Worm (Caenorhabditis elegans) whole organism, young adult: ENCODE results near the gene cgt-1.

Source experiments
- B0035.1 ChIP-seq: sonication (generic microtip); optimal IDR thresholded peaks from 2 replicates; lab custom pipeline; 2016; ENCODE audit warnings: missing genetic modification characterization, mild to moderate bottlenecking, missing compliant biosample characterization, missing genotype, missing genetic modification reagents
- F10E7.11 ChIP-seq: sonication (generic microtip); optimal IDR thresholded peaks from 2 replicates; lab custom pipeline; 2017; ENCODE audit warnings: mild to moderate bottlenecking, missing genetic modification characterization, moderate library complexity, missing compliant biosample characterization
- F22D6.2 ChIP-seq: sonication (generic microtip); optimal IDR thresholded peaks from 2 replicates; lab custom pipeline; 2016; ENCODE audit warnings: mild to moderate bottlenecking, missing genetic modification characterization, missing compliant biosample characterization
- F33H1.4 ChIP-seq: fragments of 200-800 bp; sonication (Bioruptor generic); IDR thresholded peaks from 2 replicates; pipeline ENCODE4 v1.3.6; 2022; ENCODE audit warnings: missing genetic modification reagents, missing genetic modification characterization, missing compliant biosample characterization
- F37B4.10 ChIP-seq: fragments of 200-800 bp; sonication (Bioruptor generic); IDR thresholded peaks from 2 replicates; pipeline ENCODE4 v1.3.6; 2022; ENCODE audit warnings: missing genetic modification characterization, missing compliant biosample characterization
- F49E8.2 ChIP-seq: sonication (generic microtip); optimal IDR thresholded peaks from 3 replicates; lab custom pipeline; 2017; ENCODE audit warnings: missing genetic modification characterization, mild to moderate bottlenecking, missing compliant biosample characterization, antibody characterized with exemption, moderate library complexity; ENCODE audit not compliant: insufficient read depth
- F55B11.4 ChIP-seq: sonication (generic microtip); optimal IDR thresholded peaks from 2 replicates; lab custom pipeline; 2016; ENCODE audit warnings: missing compliant biosample characterization, missing genetic modification characterization, borderline replicate concordance; ENCODE audit not compliant: insufficient read depth
- F57C9.4 ChIP-seq: sonication (generic microtip); optimal IDR thresholded peaks from 2 replicates; lab custom pipeline; 2017; ENCODE audit warnings: mild to moderate bottlenecking, missing genetic modification characterization, missing compliant biosample characterization
- T26A5.8 ChIP-seq: sonication (generic microtip); optimal IDR thresholded peaks from 2 replicates; lab custom pipeline; 2016; ENCODE audit warnings: missing genetic modification characterization, missing compliant biosample characterization
- Y53F4B.3 ChIP-seq: fragments of 200-800 bp; sonication (Bioruptor generic); IDR thresholded peaks from 2 replicates; pipeline ENCODE4 v1.3.6; 2022; ENCODE audit warnings: missing genetic modification reagents, missing genetic modification characterization, missing compliant biosample characterization
- ZK185.1 ChIP-seq: sonication (generic microtip); optimal IDR thresholded peaks from 2 replicates; lab custom pipeline; 2016; ENCODE audit warnings: mild to moderate bottlenecking, missing genetic modification characterization, missing compliant biosample characterization; ENCODE audit not compliant: poor library complexity, severe bottlenecking
- aptf-3 ChIP-seq: fragments of 200-800 bp; sonication (Bioruptor generic); IDR thresholded peaks from 2 replicates; pipeline ENCODE4 v1.3.6; 2022; ENCODE audit warnings: missing genetic modification characterization, missing compliant biosample characterization
- atf-7 ChIP-seq: sonication (generic microtip); optimal IDR thresholded peaks from 2 replicates; lab custom pipeline; 2017; ENCODE audit warnings: mild to moderate bottlenecking, missing genetic modification characterization, missing compliant biosample characterization
- athp-1 ChIP-seq: sonication (generic microtip); optimal IDR thresholded peaks from 2 replicates; lab custom pipeline; 2017; ENCODE audit warnings: mild to moderate bottlenecking, missing genetic modification characterization, missing compliant biosample characterization
- ceh-40 ChIP-seq: fragments of 200-800 bp; sonication (Bioruptor generic); IDR thresholded peaks from 2 replicates; pipeline ENCODE4 v1.3.6; 2022; ENCODE audit warnings: missing genetic modification characterization, missing compliant biosample characterization
- chd-7 ChIP-seq: sonication (generic microtip); optimal IDR thresholded peaks from 2 replicates; lab custom pipeline; 2016; ENCODE audit warnings: mild to moderate bottlenecking, missing genetic modification characterization, moderate library complexity, missing compliant biosample characterization
- dox-1 ChIP-seq: fragments of 200-800 bp; sonication (Bioruptor generic); IDR thresholded peaks from 2 replicates; pipeline ENCODE4 v1.3.6; 2022; ENCODE audit warnings: missing genetic modification reagents, missing genetic modification characterization, missing compliant biosample characterization
- dpl-1 ChIP-seq: fragments of 150-350 bp; optimal IDR thresholded peaks from 2 replicates; lab custom pipeline; 2014; ENCODE audit warnings: missing biosample characterization, missing genetic modification reagents, missing genetic modification characterization
- egl-44 ChIP-seq: fragments of 200-800 bp; sonication (Bioruptor generic); IDR thresholded peaks from 2 replicates; pipeline ENCODE4 v1.3.6; 2022; ENCODE audit warnings: missing genetic modification reagents, missing genetic modification characterization, missing compliant biosample characterization
- egrh-3 ChIP-seq: fragments of 200-800 bp; sonication (Bioruptor generic); IDR thresholded peaks from 2 replicates; pipeline ENCODE4 v1.3.6; 2022; ENCODE audit warnings: missing genetic modification reagents, missing genetic modification characterization, missing compliant biosample characterization
- hlh-12 ChIP-seq: sonication (generic microtip); optimal IDR thresholded peaks from 2 replicates; lab custom pipeline; 2016; ENCODE audit warnings: missing genetic modification characterization, missing compliant biosample characterization
- lag-1 ChIP-seq: fragments of 200-800 bp; sonication (Bioruptor generic); IDR thresholded peaks from 2 replicates; pipeline ENCODE4 v1.3.6; 2022; ENCODE audit warnings: missing genetic modification reagents, missing genetic modification characterization, missing compliant biosample characterization
- lin-26 ChIP-seq: fragments of 200-800 bp; sonication (Bioruptor generic); IDR thresholded peaks from 2 replicates; pipeline ENCODE4 v1.3.6; 2022; ENCODE audit warnings: missing genetic modification reagents, missing genetic modification characterization, missing compliant biosample characterization
- lin-35 ChIP-seq, 3 experiments: fragments of 150-350 bp in 2 of 3; sonication (generic microtip) in 1 of 3; optimal IDR thresholded peaks; 2 replicates each; lab custom pipeline; 2014 to 2018; ENCODE audit warnings: missing biosample characterization in 3 of 3, missing genetic modification characterization in 3 of 3, missing genetic modification reagents in 3 of 3
- lin-40 ChIP-seq: sonication (generic microtip); optimal IDR thresholded peaks from 2 replicates; lab custom pipeline; 2016; ENCODE audit warnings: missing genetic modification characterization, mild to moderate bottlenecking, missing compliant biosample characterization, missing genotype, missing genetic modification reagents
- lir-1 ChIP-seq: fragments of 200-800 bp; sonication (Bioruptor generic); conservative IDR thresholded peaks from 2 replicates; pipeline ENCODE4 v1.3.6; 2022; ENCODE audit warnings: missing genetic modification reagents, missing genetic modification characterization, missing compliant biosample characterization
- lsl-1 ChIP-seq: fragments of 200-800 bp; sonication (Bioruptor generic); optimal IDR thresholded peaks from 2 replicates; lab custom pipeline; 2018; ENCODE audit warnings: mild to moderate bottlenecking, missing genetic modification characterization, moderate library complexity, missing compliant biosample characterization
- mcd-1 ChIP-seq: fragments of 200-800 bp; sonication (Bioruptor generic); IDR thresholded peaks from 2 replicates; pipeline ENCODE4 v1.3.6; 2022; ENCODE audit warnings: missing genetic modification reagents, missing genetic modification characterization, missing compliant biosample characterization
- mxl-1 ChIP-seq: sonication (generic microtip); optimal IDR thresholded peaks from 2 replicates; lab custom pipeline; 2016; ENCODE audit warnings: missing genetic modification characterization, missing compliant biosample characterization
- nfya-2 ChIP-seq: fragments of 200-800 bp; sonication (Bioruptor generic); IDR thresholded peaks from 2 replicates; pipeline ENCODE4 v1.3.6; 2022; ENCODE audit warnings: missing genetic modification reagents, missing genetic modification characterization, missing compliant biosample characterization
- nhr-80 ChIP-seq: sonication (generic microtip); optimal IDR thresholded peaks from 2 replicates; lab custom pipeline; 2016; ENCODE audit warnings: missing genetic modification characterization, missing compliant biosample characterization
- nhr-90 ChIP-seq: sonication (generic microtip); optimal IDR thresholded peaks from 2 replicates; lab custom pipeline; 2016; ENCODE audit warnings: missing genotype, mild to moderate bottlenecking, missing genetic modification characterization, missing compliant biosample characterization
- pbrm-1 ChIP-seq: fragments of 200-800 bp; sonication (Bioruptor generic); IDR thresholded peaks from 2 replicates; pipeline ENCODE4 v1.3.6; 2022; ENCODE audit warnings: missing genetic modification reagents, missing genetic modification characterization, missing compliant biosample characterization
- rcor-1 ChIP-seq: fragments of 200-800 bp; sonication (Bioruptor generic); IDR thresholded peaks from 2 replicates; pipeline ENCODE4 v1.3.6; 2022; ENCODE audit warnings: missing genetic modification reagents, missing genetic modification characterization, missing compliant biosample characterization
- rec-8 ChIP-seq, 2 experiments: sonication (generic microtip); optimal IDR thresholded peaks; 2 replicates each; lab custom pipeline; 2016; ENCODE audit warnings: mild to moderate bottlenecking in 2 of 2, missing genetic modification characterization in 2 of 2, missing genetic modification reagents in 2 of 2, missing genotype in 2 of 2, missing biosample characterization in 1 of 2, missing compliant biosample characterization in 1 of 2, moderate library complexity in 1 of 2
- rpc-1 ChIP-seq, 2 experiments: fragments of 150-350 bp in 1 of 2; sonication (generic microtip) in 1 of 2; optimal IDR thresholded peaks; 2 replicates each; lab custom pipeline; 2014 to 2018; ENCODE audit warnings: missing biosample characterization in 1 of 2, missing genetic modification characterization in 1 of 2, missing genetic modification reagents in 1 of 2, missing genotype in 1 of 2
- sptf-2 ChIP-seq: fragments of 200-800 bp; sonication (Bioruptor generic); optimal IDR thresholded peaks from 2 replicates; lab custom pipeline; 2018; ENCODE audit warnings: mild to moderate bottlenecking, missing genetic modification characterization, missing compliant biosample characterization
- tbx-9 ChIP-seq: sonication (generic microtip); optimal IDR thresholded peaks from 2 replicates; lab custom pipeline; 2016; ENCODE audit warnings: borderline replicate concordance, missing genetic modification characterization, inconsistent platforms, missing compliant biosample characterization
- unc-62 ChIP-seq: fragments of 150-350 bp; optimal IDR thresholded peaks from 2 replicates; lab custom pipeline; 2014; ENCODE audit warnings: missing biosample characterization, missing genetic modification reagents, missing genetic modification characterization
- ztf-3 ChIP-seq: fragments of 200-800 bp; sonication (Bioruptor generic); optimal IDR thresholded peaks from 2 replicates; lab custom pipeline; 2018; ENCODE audit warnings: mild to moderate bottlenecking, missing genetic modification characterization, missing compliant biosample characterization

The cgt-1 gene

DNA sequence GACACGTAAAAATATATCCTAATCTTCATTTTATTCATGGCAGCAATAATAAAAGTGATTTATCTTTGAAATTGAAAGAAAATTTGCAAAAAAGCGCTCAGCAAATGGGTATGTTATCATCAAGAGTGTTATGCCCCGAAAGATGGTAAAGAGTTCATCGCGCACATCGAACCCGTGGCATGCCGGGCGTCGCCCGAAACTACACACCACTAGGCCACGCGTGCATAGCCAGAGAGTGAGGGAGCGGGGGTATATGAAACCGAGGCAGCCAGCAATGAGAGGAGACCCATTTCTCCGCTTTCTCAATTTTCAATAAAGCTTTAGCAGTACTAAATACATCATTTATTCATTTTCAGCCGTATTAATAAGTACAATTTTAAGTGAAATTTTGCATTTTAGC, 14.9 kb downstream of the cgt-1 start (continued):
- TF ChIP-seq nfya-2 (GFP tag; lab: Robert Waterston, UW) = 0 out of 2 replicates have a peak, but pooled peaks have one; percentile 49
- TF ChIP-seq athp-1 (tag; lab: Kevin White, UChicago) = peak; percentile 96
- TF ChIP-seq unc-62 (GFP tag; lab: Kevin White, UChicago) = no peak
- peak; percentile 98 for TF ChIP-seq rpc-1 (optimal IDR thresholded peaks at IDR 0.05; lab: Kevin White, UChicago)
- peak; percentile 99 for TF ChIP-seq rpc-1 (tag; optimal IDR thresholded peaks at IDR 0.05; lab: Kevin White, UChicago)
- peak; percentile 91 for TF ChIP-seq pbrm-1 (GFP tag; lab: Robert Waterston, UW)
- TF ChIP-seq, all 124 proteins: peak for 115

DNA sequence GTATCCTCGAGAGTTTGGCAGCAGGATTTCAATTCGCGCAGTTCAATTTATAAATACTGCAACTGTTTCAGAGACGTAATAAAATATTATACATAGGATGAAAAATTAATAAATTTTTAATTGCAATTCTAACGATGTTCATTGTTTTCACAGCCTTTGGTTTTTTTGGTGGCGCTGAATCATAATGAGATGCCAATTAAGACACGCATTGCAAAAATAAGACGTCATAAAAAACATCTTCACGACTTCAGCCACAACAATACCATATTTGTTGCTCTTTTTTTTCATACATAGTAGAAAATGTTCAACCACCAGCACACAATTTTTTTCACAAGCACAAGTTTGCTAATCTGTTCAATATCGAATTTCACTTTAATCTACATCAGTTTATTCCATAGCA, 16.4 kb downstream of the cgt-1 start, which contains the start of gene str-56:
str-56 (plus strand) TSS at position 301 of the 400 bp plus-strand sequence.
- TF ChIP-seq F57C9.4 (tag; lab: Kevin White, UChicago) (no peak), F55B11.4 (tag; lab: Kevin White, UChicago) (no peak), lag-1 (GFP tag; lab: Robert Waterston, UW) (no peak), ceh-40 (GFP tag; lab: Robert Waterston, UW) (no peak), B0035.1 (tag; lab: Kevin White, UChicago) (no peak), F49E8.2 (no peak), ztf-3 (no peak), rec-8 (tag; optimal IDR thresholded peaks at IDR 0.05; lab: Kevin White, UChicago) (no peak), F22D6.2 (no peak), sptf-2 (GFP tag; lab: Kevin White, UChicago) (no peak), mcd-1 (no peak), egl-44 (GFP tag; lab: Robert Waterston, UW) (no peak), tbx-9 (tag; lab: Kevin White, UChicago) (no peak), nhr-80 (tag; lab: Kevin White, UChicago) (no peak)

DNA sequence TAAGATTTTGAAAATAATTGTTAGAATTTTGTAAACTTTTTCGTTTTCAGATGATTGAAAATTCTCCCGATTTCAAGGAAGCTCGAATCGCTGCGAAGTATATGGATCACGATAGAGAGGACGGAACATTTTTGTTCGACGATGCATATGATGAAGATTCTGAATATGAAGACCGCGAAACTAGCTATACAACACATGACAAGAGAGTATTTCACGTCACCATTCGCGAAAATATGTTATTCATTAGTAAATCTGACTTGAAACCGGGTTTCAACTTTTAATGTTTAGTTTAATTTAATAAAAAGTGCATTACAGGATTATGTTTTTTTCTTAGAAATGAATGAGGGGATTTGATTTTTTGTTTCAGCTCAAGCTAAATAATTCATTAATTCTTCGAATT, 18.3 kb downstream of the cgt-1 start, which contains the start of gene str-57:
str-57 (plus strand) TSS at position 301 of the 400 bp plus-strand sequence.
- TF ChIP-seq lin-40 (tag; lab: Kevin White, UChicago) = no peak
- no peak for TF ChIP-seq lir-1
- no peak for TF ChIP-seq aptf-3 (GFP tag; lab: Robert Waterston, UW)
- TF ChIP-seq T26A5.8 (tag; lab: Kevin White, UChicago) = no peak

DNA sequence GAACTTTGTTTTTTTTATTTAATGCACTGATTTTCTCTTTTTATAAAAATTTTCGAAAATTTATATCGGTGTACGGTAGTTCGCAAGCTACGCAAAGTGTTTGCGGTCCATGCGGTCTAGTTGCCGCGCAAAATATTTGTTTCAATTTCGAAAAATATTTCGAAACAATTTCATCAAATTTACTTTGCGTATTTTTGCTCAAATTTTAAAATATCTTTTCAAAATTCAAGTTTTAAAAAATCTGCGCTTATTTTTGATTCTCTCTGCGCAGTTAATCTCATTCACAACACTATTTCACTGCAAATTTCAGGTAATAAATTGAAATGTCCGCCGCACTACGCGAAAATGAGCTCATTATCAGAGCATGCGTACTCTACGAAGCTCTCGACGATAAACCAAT, 21.3 kb downstream of the cgt-1 start, which contains the start of gene fbxa-197:
fbxa-197 (plus strand) TSS at position 301 of the 400 bp plus-strand sequence.
- TF ChIP-seq rcor-1 (GFP tag; lab: Robert Waterston, UW) (no peak), Y53F4B.3 (GFP tag; lab: Robert Waterston, UW) (no peak), hlh-12 (no peak), chd-7 (tag; lab: Kevin White, UChicago) (no peak), F33H1.4 (GFP tag; lab: Robert Waterston, UW) (no peak), lsl-1 (GFP tag; lab: Kevin White, UChicago) (peak; percentile 78), mxl-1 (tag; lab: Kevin White, UChicago) (no peak), dox-1 (GFP tag; lab: Robert Waterston, UW) (no peak), dpl-1 (GFP tag; lab: Kevin White, UChicago) (no peak)

DNA sequence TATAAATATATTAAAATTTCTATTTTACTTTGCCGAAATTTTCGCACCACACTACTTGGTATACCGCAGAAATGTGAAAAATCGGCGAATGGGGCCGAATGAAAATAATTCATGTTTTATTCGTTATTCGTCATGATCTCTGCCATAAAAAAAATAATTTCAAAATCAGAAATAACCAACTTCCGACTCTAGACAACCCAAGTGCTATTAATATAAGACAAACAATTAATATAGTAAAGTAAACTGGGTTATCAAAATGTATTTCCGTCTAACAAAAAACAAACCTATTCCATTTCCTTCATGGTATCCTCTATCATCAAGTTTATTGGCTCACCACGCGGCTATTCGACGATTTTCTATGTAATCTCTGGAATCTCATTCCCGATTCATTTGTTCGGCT, 22.8 kb downstream of the cgt-1 start, which contains the start of gene srh-293:
srh-293 (plus strand) TSS at position 301 of the 400 bp plus-strand sequence.
- TF ChIP-seq egrh-3 (no peak), F22D6.2 (no peak), F37B4.10 (GFP tag; lab: Robert Waterston, UW) (no peak), nhr-90 (no peak), lin-26 (GFP tag; lab: Robert Waterston, UW) (no peak), lin-35 (GFP tag; optimal IDR thresholded peaks at IDR 0.05; lab: Kevin White, UChicago) (no peak), atf-7 (tag; lab: Kevin White, UChicago) (no peak), ZK185.1 (tag; lab: Kevin White, UChicago) (no peak), F10E7.11 (no peak), lag-1 (GFP tag; lab: Robert Waterston, UW) (no peak), athp-1 (tag; lab: Kevin White, UChicago) (no peak)
